Fruit fly (Drosophila melanogaster) Kc167 (cell line): ENCODE measurements around the gene Shaw.

ENCODE experiments used
- Sin3A ChIP-seq: fragments of >200 bp; optimal IDR thresholded peaks from 2 replicates; lab custom pipeline; 2018; ENCODE audit warnings: missing external identifiers
- insv ChIP-seq: fragments of >200 bp; optimal IDR thresholded peaks from 3 replicates; lab custom pipeline; 2018; ENCODE audit warnings: missing external identifiers
- ttk ChIP-seq: sonication (Bioruptor generic); optimal IDR thresholded peaks from 2 replicates; lab custom pipeline; 2017; ENCODE audit warnings: missing external identifiers

DNA sequence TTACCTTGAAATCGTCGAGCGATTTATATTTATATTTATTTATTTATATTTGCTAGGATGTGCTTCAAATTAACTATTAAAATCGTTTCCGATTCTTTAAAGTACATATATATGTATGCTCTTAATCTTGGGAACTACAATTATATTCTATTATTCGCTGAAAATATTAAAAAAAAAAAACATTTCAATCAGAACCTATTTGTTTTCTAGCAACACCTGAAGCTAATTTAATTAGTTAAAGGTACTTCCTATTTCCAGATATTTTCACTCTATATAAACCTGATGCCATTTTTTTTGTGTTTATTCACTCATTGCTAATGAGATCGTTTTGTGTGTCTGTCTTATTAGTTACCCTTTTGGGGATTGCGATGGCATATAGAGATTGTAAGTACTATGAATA is 17.0 kb upstream of the Shaw start, which contains the start of gene CG42467:
- TF ChIP-seq insv (lab: Kevin White, UChicago) (no peak), ttk (lab: Kevin White, UChicago) (no peak), Sin3A (lab: Kevin White, UChicago) (no peak)
